Fruit fly (Drosophila melanogaster) whole organism, embryonic: ENCODE data around the gene Tasp1.

Source experiments
- CG13287 ChIP-seq: fragments of 200-800 bp; sonication (Bioruptor generic); IDR thresholded peaks from 2 replicates; pipeline ENCODE4 v1.3.6; 2022; ENCODE audit warnings: missing biosample characterization, missing genetic modification characterization; ENCODE audit not compliant: partially characterized antibody
- CG15479 ChIP-seq: fragments of 200-800 bp; sonication (Bioruptor generic); optimal IDR thresholded peaks from 3 replicates; lab custom pipeline; 2019; ENCODE audit warnings: missing biosample characterization, mild to moderate bottlenecking, missing genetic modification characterization, moderate library complexity
- CG1792 ChIP-seq: fragments of 200-800 bp; sonication (Bioruptor generic); optimal IDR thresholded peaks from 2 replicates; lab custom pipeline; 2016; ENCODE audit warnings: missing biosample characterization, missing genetic modification characterization
- CG2129 ChIP-seq: fragments of 200-800 bp; sonication (Bioruptor generic); IDR thresholded peaks from 2 replicates; pipeline ENCODE4 v1.3.6; 2022; ENCODE audit warnings: missing biosample characterization, missing genetic modification characterization; ENCODE audit not compliant: partially characterized antibody
- CG2875 ChIP-seq: fragments of 200-800 bp; sonication (Bioruptor generic); optimal IDR thresholded peaks from 2 replicates; lab custom pipeline; 2017; ENCODE audit warnings: missing biosample characterization, mild to moderate bottlenecking, missing genetic modification characterization, missing genetic modification reagents
- CG30020 ChIP-seq: fragments of 200-800 bp; optimal IDR thresholded peaks from 2 replicates; lab custom pipeline; 2019; ENCODE audit warnings: missing biosample characterization, mild to moderate bottlenecking, missing genetic modification characterization, moderate library complexity
- CG30403 ChIP-seq: fragments of 200-800 bp; sonication (Bioruptor generic); optimal IDR thresholded peaks from 3 replicates; lab custom pipeline; 2016; ENCODE audit warnings: missing biosample characterization, missing genetic modification characterization
- CG33213 ChIP-seq: fragments of 200-800 bp; sonication (Bioruptor generic); optimal IDR thresholded peaks from 3 replicates; lab custom pipeline; 2016; ENCODE audit warnings: missing biosample characterization, missing genetic modification characterization
- CG3726 ChIP-seq: fragments of 200-800 bp; sonication (Bioruptor generic); IDR thresholded peaks from 3 replicates; pipeline ENCODE4, ENCODE4 v1.3.6; 2022; ENCODE audit warnings: missing biosample characterization, missing genetic modification characterization
- CG4282 ChIP-seq: fragments of 200-800 bp; sonication (Bioruptor generic); optimal IDR thresholded peaks from 2 replicates; lab custom pipeline; 2016; ENCODE audit warnings: missing biosample characterization, missing genetic modification characterization
- CG4360 ChIP-seq: fragments of 200-800 bp; sonication (Bioruptor generic); IDR thresholded peaks from 2 replicates; pipeline ENCODE4 v1.3.6; 2022; ENCODE audit warnings: missing biosample characterization, missing genetic modification characterization
- CG43689 ChIP-seq: fragments of 200-800 bp; sonication (Bioruptor generic); IDR thresholded peaks from 2 replicates; pipeline ENCODE4 v1.3.6; 2022; ENCODE audit warnings: missing biosample characterization, missing genetic modification characterization
- CG4404 ChIP-seq: fragments of 200-800 bp; sonication (Bioruptor generic); IDR thresholded peaks from 2 replicates; pipeline ENCODE4 v1.3.6; 2022; ENCODE audit warnings: missing biosample characterization, missing genetic modification characterization
- CG4617 ChIP-seq: fragments of 200-800 bp; sonication (Bioruptor generic); optimal IDR thresholded peaks from 3 replicates; lab custom pipeline; 2016; ENCODE audit warnings: missing biosample characterization, missing genetic modification characterization, borderline replicate concordance
- CG4854 ChIP-seq: fragments of 200-800 bp; sonication (Bioruptor generic); optimal IDR thresholded peaks from 2 replicates; lab custom pipeline; 2016; ENCODE audit warnings: missing biosample characterization, missing genetic modification characterization, inconsistent platforms
- CG5245 ChIP-seq: fragments of 200-800 bp; sonication (Bioruptor generic); optimal IDR thresholded peaks from 3 replicates; lab custom pipeline; 2016; ENCODE audit warnings: missing biosample characterization, missing genetic modification characterization
- CG6683 ChIP-seq: fragments of 200-800 bp; sonication (Bioruptor generic); optimal IDR thresholded peaks from 2 replicates; lab custom pipeline; 2017; ENCODE audit warnings: missing biosample characterization, mild to moderate bottlenecking, missing genetic modification characterization, missing genetic modification reagents
- CG6813 ChIP-seq: fragments of 200-800 bp; sonication (Bioruptor generic); optimal IDR thresholded peaks from 2 replicates; lab custom pipeline; 2017; ENCODE audit warnings: missing biosample characterization, missing genetic modification characterization, mild to moderate bottlenecking, moderate library complexity, missing genetic modification reagents
- CG8924 ChIP-seq: fragments of 200-800 bp; optimal IDR thresholded peaks from 3 replicates; lab custom pipeline; 2019; ENCODE audit warnings: missing biosample characterization, mild to moderate bottlenecking, missing genetic modification characterization, moderate library complexity
- CG9932 ChIP-seq: fragments of 200-800 bp; sonication (Bioruptor generic); IDR thresholded peaks from 2 replicates; pipeline ENCODE4 v1.3.6; 2022; ENCODE audit warnings: missing biosample characterization, missing genetic modification characterization
- CrebB ChIP-seq: fragments of 200-800 bp; sonication (Bioruptor generic); optimal IDR thresholded peaks from 3 replicates; lab custom pipeline; 2018; ENCODE audit warnings: missing biosample characterization, mild to moderate bottlenecking, missing genetic modification characterization
- D ChIP-seq, 2 experiments: fragments of 200-800 bp in 1 of 2; fragments of >200 bp in 1 of 2; sonication (Bioruptor generic) in 1 of 2; optimal IDR thresholded peaks; 2 replicates in 1 of 2; 3 replicates in 1 of 2; lab custom pipeline; 2017; ENCODE audit warnings: mild to moderate bottlenecking in 1 of 2, missing biosample characterization in 1 of 2, missing genetic modification characterization in 1 of 2, missing genetic modification reagents in 1 of 2
- Doc2 ChIP-seq: fragments of 200-800 bp; sonication (Bioruptor generic); IDR thresholded peaks from 2 replicates; pipeline ENCODE4 v1.3.6; 2022; ENCODE audit warnings: missing biosample characterization, missing genetic modification characterization
- Ets65A ChIP-seq: fragments of 200-800 bp; sonication (Bioruptor generic); peaks from one replicate; lab custom pipeline; 2016; ENCODE audit warnings: missing biosample characterization, missing genetic modification characterization
- Fer3 ChIP-seq: fragments of 200-800 bp; sonication (Bioruptor generic); optimal IDR thresholded peaks from 2 replicates; lab custom pipeline; 2018; ENCODE audit warnings: missing biosample characterization, mild to moderate bottlenecking, missing genetic modification characterization, moderate library complexity
- Hand ChIP-seq: fragments of 200-800 bp; sonication (Bioruptor generic); optimal IDR thresholded peaks from 2 replicates; lab custom pipeline; 2017; ENCODE audit warnings: mild to moderate bottlenecking, missing biosample characterization, missing genetic modification reagents, missing genetic modification characterization
- Kr ChIP-seq: fragments of 200-800 bp; sonication (Bioruptor generic); optimal IDR thresholded peaks from 2 replicates; lab custom pipeline; 2017; ENCODE audit warnings: missing biosample characterization, mild to moderate bottlenecking, missing genetic modification characterization
- MESR4 ChIP-seq: fragments of 200-800 bp; sonication (Bioruptor generic); optimal IDR thresholded peaks from 2 replicates; lab custom pipeline; 2018; ENCODE audit warnings: missing biosample characterization, mild to moderate bottlenecking, missing genetic modification characterization, moderate library complexity
- Mad ChIP-seq: fragments of 200-800 bp; sonication (Bioruptor generic); optimal IDR thresholded peaks from 2 replicates; lab custom pipeline; 2016; ENCODE audit warnings: missing biosample characterization, missing genetic modification characterization
- Mes4 ChIP-seq: fragments of 200-800 bp; sonication (Bioruptor generic); optimal IDR thresholded peaks from 2 replicates; lab custom pipeline; 2016; ENCODE audit warnings: missing biosample characterization, missing genetic modification characterization
- Pdp1 ChIP-seq, 2 experiments: fragments of 200-800 bp; sonication (Bioruptor generic); optimal IDR thresholded peaks; 3 replicates each; lab custom pipeline; 2016; ENCODE audit warnings: missing biosample characterization in 2 of 2, missing genetic modification characterization in 2 of 2, mild to moderate bottlenecking in 1 of 2, moderate library complexity in 1 of 2
- Sin3A ChIP-seq: fragments of >200 bp; optimal IDR thresholded peaks from 2 replicates; lab custom pipeline; 2018
- Vsx1 ChIP-seq: fragments of 200-800 bp; sonication (Bioruptor generic); optimal IDR thresholded peaks from 2 replicates; lab custom pipeline; 2017; ENCODE audit warnings: missing biosample characterization, mild to moderate bottlenecking, missing genetic modification characterization, missing genetic modification reagents
- bowl ChIP-seq: fragments of 200-800 bp; sonication (Bioruptor generic); IDR thresholded peaks from 2 replicates; pipeline ENCODE4 v1.3.6; 2022; ENCODE audit warnings: missing biosample characterization, missing genetic modification characterization
- chinmo ChIP-seq: fragments of 200-800 bp; sonication (Bioruptor generic); IDR thresholded peaks from 4 replicates; pipeline ENCODE4 v1.3.6; 2022; ENCODE audit warnings: missing biosample characterization, missing genetic modification characterization; ENCODE audit not compliant: partially characterized antibody
- corto ChIP-seq: fragments of 200-800 bp; sonication (Bioruptor generic); optimal IDR thresholded peaks from 2 replicates; lab custom pipeline; 2016; ENCODE audit warnings: missing biosample characterization, mild to moderate bottlenecking, missing genetic modification characterization, moderate library complexity
- hbn ChIP-seq: fragments of 200-800 bp; sonication (Bioruptor generic); IDR thresholded peaks from 2 replicates; pipeline ENCODE4 v1.3.6; 2022; ENCODE audit warnings: missing biosample characterization, missing genetic modification characterization; ENCODE audit not compliant: partially characterized antibody
- hkb ChIP-seq, 2 experiments: fragments of 200-800 bp in 1 of 2; fragments of >200 bp in 1 of 2; sonication (Bioruptor generic) in 1 of 2; IDR thresholded peaks in 1 of 2; optimal IDR thresholded peaks in 1 of 2; 2 replicates each; pipeline versions ENCODE4 v1.3.6 to Lab custom; 2017 to 2022; ENCODE audit warnings: missing biosample characterization in 1 of 2, missing genetic modification characterization in 1 of 2
- hth ChIP-seq: fragments of >200 bp; optimal IDR thresholded peaks from 2 replicates; lab custom pipeline; 2017; ENCODE audit warnings: inconsistent platforms
- lbe ChIP-seq: fragments of 200-800 bp; sonication (Bioruptor generic); optimal IDR thresholded peaks from 2 replicates; lab custom pipeline; 2016; ENCODE audit warnings: missing biosample characterization, mild to moderate bottlenecking, missing genetic modification characterization
- nom ChIP-seq: fragments of 200-800 bp; sonication (Bioruptor generic); optimal IDR thresholded peaks from 2 replicates; lab custom pipeline; 2017; ENCODE audit warnings: missing biosample characterization, missing genetic modification characterization, mild to moderate bottlenecking, moderate library complexity, missing genetic modification reagents
- otp ChIP-seq: fragments of 200-800 bp; sonication (Bioruptor generic); IDR thresholded peaks from 3 replicates; pipeline ENCODE4, ENCODE4 v1.3.6; 2022; ENCODE audit warnings: missing biosample characterization, missing genetic modification characterization
- sd ChIP-seq: fragments of 200-800 bp; sonication (Bioruptor generic); optimal IDR thresholded peaks from 3 replicates; lab custom pipeline; 2018; ENCODE audit warnings: missing biosample characterization, mild to moderate bottlenecking, missing genetic modification characterization, moderate library complexity
- sim ChIP-seq: fragments of 200-800 bp; sonication (Bioruptor generic); IDR thresholded peaks from 2 replicates; pipeline ENCODE4 v1.3.6; 2022; ENCODE audit warnings: missing biosample characterization, missing genetic modification characterization
- tll ChIP-seq, 2 experiments: fragments of 200-800 bp in 1 of 2; fragments of >200 bp in 1 of 2; sonication (Bioruptor generic) in 1 of 2; optimal IDR thresholded peaks; 2 replicates each; lab custom pipeline; 2017 to 2019; ENCODE audit warnings: missing biosample characterization in 2 of 2, missing genetic modification characterization in 2 of 2, mild to moderate bottlenecking in 1 of 2, moderate library complexity in 1 of 2
- vnd ChIP-seq: fragments of 200-800 bp; sonication (Bioruptor generic); IDR thresholded peaks from 3 replicates; pipeline ENCODE4 v1.3.6; 2022; ENCODE audit warnings: missing biosample characterization, missing genetic modification characterization; ENCODE audit not compliant: partially characterized antibody
- zfh1 ChIP-seq: fragments of 200-800 bp; sonication (Bioruptor generic); IDR thresholded peaks from 3 replicates; pipeline ENCODE4 v1.3.6; 2022; ENCODE audit warnings: missing biosample characterization, missing genetic modification characterization

The Tasp1 gene

DNA sequence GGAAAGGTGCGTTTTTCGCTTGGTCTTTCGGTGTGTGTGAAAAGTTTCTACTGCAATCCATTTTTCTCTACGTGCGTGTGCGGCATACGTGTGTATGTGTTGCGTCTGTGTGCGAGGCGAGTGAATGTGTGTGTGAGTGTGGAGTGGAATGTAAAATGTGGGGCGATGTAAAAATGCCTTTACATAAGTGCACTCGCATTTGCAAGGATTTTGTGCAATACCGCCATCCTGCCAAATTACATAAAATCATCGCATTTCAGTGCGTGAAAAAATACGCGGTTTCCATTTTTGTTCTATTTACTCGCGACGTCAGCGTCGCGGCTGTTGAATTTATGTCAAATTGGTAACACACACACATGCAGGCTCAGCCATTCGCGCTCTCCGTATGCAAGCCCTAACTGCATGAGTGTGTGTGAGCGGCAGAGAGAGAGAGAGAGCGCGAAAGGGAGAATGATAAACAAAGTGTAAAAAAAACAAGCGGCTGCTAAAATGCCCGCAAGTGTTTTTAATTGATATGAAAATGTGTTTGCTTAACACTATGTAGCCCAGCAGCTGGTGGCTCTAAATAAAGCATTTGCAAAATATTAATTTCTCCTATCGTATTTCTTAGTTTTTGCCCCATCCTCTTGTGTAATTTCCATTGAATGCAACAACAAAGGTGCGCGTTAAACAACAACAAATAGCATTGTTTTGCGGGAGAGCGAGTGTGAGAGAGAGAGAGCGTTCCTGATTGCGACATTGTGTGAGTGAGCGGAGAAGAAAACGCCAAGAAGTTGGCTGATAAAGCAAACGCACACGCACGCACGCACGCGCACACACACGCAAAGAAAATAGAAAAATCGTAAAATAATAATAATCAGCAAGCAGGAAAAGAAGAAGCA is 34.9 kb downstream of the Tasp1 start (continued):
- TF ChIP-seq CG30403 (no peak), nom (GFP tag; lab: Kevin White, UChicago) (peak; percentile 36), hkb (optimal IDR thresholded peaks at IDR 0.05; lab: Kevin White, UChicago) (no peak), hkb (GFP tag; IDR thresholded peaks at IDR 0.05; lab: Robert Waterston, UW) (0 out of 2 replicates have a peak, but pooled peaks have one; percentile 4), zfh1 (no peak), CG5245 (GFP tag; lab: Kevin White, UChicago) (no peak), Sin3A (peak; percentile 11), CG13287 (GFP tag; lab: Robert Waterston, UW) (no peak; the same call in 1 of the 2 replicates), CG4404 (no peak), Ets65A (GFP tag; lab: Kevin White, UChicago) (no peak), Mes4 (GFP tag; lab: Kevin White, UChicago) (no peak), CG4617 (peak; percentile 31), CrebB (peak; percentile 9), CG6683 (peak; percentile 13), tll (GFP tag; optimal IDR thresholded peaks at IDR 0.05; lab: Kevin White, UChicago) (peak in 1 of 2 experiments; percentile 83), CG6813 (GFP tag; lab: Kevin White, UChicago) (peak; percentile 45), CG33213 (GFP tag; lab: Kevin White, UChicago) (no peak), CG15479 (GFP tag; lab: Kevin White, UChicago) (peak; percentile 95), hbn (no peak; the same call in 1 of the 2 replicates), MESR4 (GFP tag; lab: Kevin White, UChicago) (no peak), otp (no peak), bowl (GFP tag; lab: Robert Waterston, UW) (no peak), CG4360 (peak; percentile 89), D (optimal IDR thresholded peaks at IDR 0.05; lab: Kevin White, UChicago) (peak; percentile 80), D (GFP tag; optimal IDR thresholded peaks at IDR 0.05; lab: Kevin White, UChicago) (peak; percentile 25), chinmo (GFP tag; lab: Robert Waterston, UW) (peak; percentile 70; the same call in 3 of the 4 replicates), sd (tag; lab: Kevin White, UChicago) (peak; percentile 90), hth (no peak), Kr (GFP tag; lab: Kevin White, UChicago) (no peak), Vsx1 (GFP tag; lab: Kevin White, UChicago) (peak; percentile 26), CG9932 (GFP tag; lab: Robert Waterston, UW) (no peak), Mad (GFP tag; lab: Kevin White, UChicago) (no peak), CG2129 (GFP tag; lab: Robert Waterston, UW) (no peak), CG2875 (GFP tag; lab: Kevin White, UChicago) (no peak), CG30020 (tag; lab: Kevin White, UChicago) (no peak), sim (no peak), CG4282 (no peak), Doc2 (no peak), lbe (GFP tag; lab: Kevin White, UChicago) (peak; percentile 51), Pdp1 (GFP tag; optimal IDR thresholded peaks at IDR 0.05; lab: Kevin White, UChicago) (peak in 1 of 2 experiments; percentile 78), CG8924 (peak; percentile 44), Hand (GFP tag; lab: Kevin White, UChicago) (peak; percentile 17), CG1792 (GFP tag; lab: Kevin White, UChicago) (no peak), Fer3 (no peak), CG3726 (GFP tag; lab: Robert Waterston, UW) (no peak), vnd (GFP tag; lab: Robert Waterston, UW) (peak; percentile 57; the same call in 2 of the 3 replicates), corto (GFP tag; lab: Kevin White, UChicago) (peak; percentile 26), CG4854 (GFP tag; lab: Kevin White, UChicago) (no peak), CG43689 (GFP tag; lab: Robert Waterston, UW) (no peak)
